Worm (Caenorhabditis elegans) whole organism, L3 larva: ENCODE data around the gene D2021.4.

Experiments used
- ceh-82 ChIP-seq: fragments of 150-350 bp; optimal IDR thresholded peaks from 2 replicates; lab custom pipeline; 2014; ENCODE audit warnings: missing biosample characterization, missing genetic modification characterization
- jun-1 ChIP-seq: fragments of 150-350 bp; optimal IDR thresholded peaks from 2 replicates; lab custom pipeline; 2014; ENCODE audit warnings: missing biosample characterization, missing genetic modification reagents, missing genetic modification characterization
- unc-39 ChIP-seq: sonication (generic microtip); optimal IDR thresholded peaks from 4 replicates; lab custom pipeline; 2017; ENCODE audit warnings: missing biosample characterization, missing genetic modification characterization
- zag-1 ChIP-seq: fragments of 150-350 bp; optimal IDR thresholded peaks from 2 replicates; lab custom pipeline; 2014; ENCODE audit warnings: missing biosample characterization, missing genetic modification characterization

DNA sequence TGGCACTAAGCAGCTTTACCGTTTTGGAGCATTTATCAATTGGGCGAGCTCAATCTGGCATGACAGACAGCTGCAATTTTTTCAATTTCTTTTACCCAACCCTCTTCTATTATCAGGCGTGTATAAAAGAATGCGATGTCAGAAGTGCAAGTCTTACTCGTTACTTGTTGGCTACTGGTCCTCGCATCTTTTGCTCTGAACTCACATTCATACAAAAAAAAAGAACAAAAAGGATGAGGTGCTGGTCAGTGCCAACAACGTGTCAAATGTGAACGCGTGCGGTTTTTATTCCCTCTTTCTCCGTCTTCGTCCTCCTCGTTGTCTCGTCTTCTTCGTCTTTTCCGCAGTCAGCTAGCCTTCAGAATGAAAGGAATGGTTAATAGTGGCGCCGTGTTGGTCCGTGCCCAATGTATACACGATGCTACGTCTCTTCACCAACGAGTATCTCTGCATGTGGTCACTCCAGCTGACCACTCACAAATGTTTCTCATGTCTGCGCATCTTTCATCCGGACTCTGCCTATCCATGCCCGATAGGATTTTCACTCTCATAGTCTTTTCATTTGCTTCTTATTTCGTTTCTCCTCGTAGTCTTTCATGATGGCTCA, 17.0 kb upstream of the D2021.4 start:
- TF ChIP-seq jun-1, result no peak
- no peak for TF ChIP-seq unc-39
- no peak for TF ChIP-seq ceh-82 (tag; lab: Kevin White, UChicago)
- no peak for TF ChIP-seq zag-1 (tag; lab: Kevin White, UChicago)
